Worm (Caenorhabditis elegans): ENCODE results near the gene lido-11.

Gene lido-11

ce11 chrII:2984383-2984782, 19.4 kb upstream of the lido-11 start:
- TF ChIP-seq ceh-63 (GFP tag; optimal IDR thresholded peaks at IDR 0.05) (no peak), ets-5 (GFP tag; IDR thresholded peaks at IDR 0.05) (no peak), mef-2 (tag; optimal IDR thresholded peaks at IDR 0.05) (no peak), elt-3 (tag; optimal IDR thresholded peaks at IDR 0.05) (no peak), aha-1 (tag; optimal IDR thresholded peaks at IDR 0.05) (no peak), dsc-1 (tag; optimal IDR thresholded peaks at IDR 0.05) (no peak), nhr-76 (tag; optimal IDR thresholded peaks at IDR 0.05) (no peak), sox-4 (tag; optimal IDR thresholded peaks at IDR 0.05) (no peak), nhr-47 (tag; optimal IDR thresholded peaks at IDR 0.05) (no peak), pag-3 (tag; optimal IDR thresholded peaks at IDR 0.05; ENCODE audit: borderline replicate concordance, insufficient read depth) (no peak), rnt-1 (tag; optimal IDR thresholded peaks at IDR 0.05) (no peak), elt-2 (tag; optimal IDR thresholded peaks at IDR 0.05) (no peak), nhr-11 (tag; optimal IDR thresholded peaks at IDR 0.05) (no peak), unc-98 (GFP tag; IDR thresholded peaks at IDR 0.05) (no peak), Y116A8C.19 (tag; optimal IDR thresholded peaks at IDR 0.05; ENCODE audit: borderline replicate concordance) (no peak), lir-3 (tag; optimal IDR thresholded peaks at IDR 0.05; ENCODE audit: poor library complexity) (no peak), nhr-90 (tag; optimal IDR thresholded peaks at IDR 0.05; ENCODE audit: poor library complexity) (no peak), hlh-4 (tag; optimal IDR thresholded peaks at IDR 0.05) (no peak), efl-3 (GFP tag; optimal IDR thresholded peaks at IDR 0.05) (no peak)

ce11 chrII:2985446-2985845, 18.3 kb upstream of the lido-11 start:
- TF ChIP-seq elt-2 (tag; optimal IDR thresholded peaks at IDR 0.05): no peak
- TF ChIP-seq grh-1 (GFP tag; IDR thresholded peaks at IDR 0.05): no peak

- TF ChIP-seq pag-3 (tag; optimal IDR thresholded peaks at IDR 0.05; ENCODE audit: borderline replicate concordance, insufficient read depth) (no peak), snpc-4 (tag; optimal IDR thresholded peaks at IDR 0.05) (peak; percentile 47)
These were observed 17.8 kb upstream of the lido-11 start for ce11 chrII:2985935-2986498.

ce11 chrII:2987122-2987556, 16.6 kb upstream of the lido-11 start:
- peak; percentile 2 for TF ChIP-seq snpc-4 (tag; optimal IDR thresholded peaks at IDR 0.05)
- TF ChIP-seq isw-1 (GFP tag; IDR thresholded peaks at IDR 0.05): no peak
- no peak for TF ChIP-seq lsy-2 (tag; optimal IDR thresholded peaks at IDR 0.05)

ce11 chrII:2987854-2988350, 15.9 kb upstream of the lido-11 start, which contains the start of gene lido-7:
lido-7 (plus strand) TSS chrII:2988300.
- TF ChIP-seq nhr-20 (tag; optimal IDR thresholded peaks at IDR 0.05) (peak; percentile 38), mep-1 (tag; optimal IDR thresholded peaks at IDR 0.05) (peak; percentile 6), lin-13 (GFP tag; optimal IDR thresholded peaks at IDR 0.05) (peak; percentile 28), unc-62 (GFP tag; optimal IDR thresholded peaks at IDR 0.05) (no peak), rnt-1 (tag; optimal IDR thresholded peaks at IDR 0.05) (peak; percentile 78), dpl-1 (GFP tag; optimal IDR thresholded peaks at IDR 0.05) (peak in 2 of 3 experiments; percentile 20 to 31), vab-15 (tag; optimal IDR thresholded peaks at IDR 0.05) (peak; percentile 6), mef-2 (tag; optimal IDR thresholded peaks at IDR 0.05) (no peak), lsy-2 (tag; optimal IDR thresholded peaks at IDR 0.05) (peak; percentile 31 to 56), nhr-19 (GFP tag; conservative IDR thresholded peaks at IDR 0.05) (peak; percentile 38; the same call in 1 of the 2 replicates), nhr-47 (tag; optimal IDR thresholded peaks at IDR 0.05) (peak; percentile 59), unc-86 (tag; optimal IDR thresholded peaks at IDR 0.05) (peak; percentile 15), fkh-8 (tag; optimal IDR thresholded peaks at IDR 0.05) (peak; percentile 11), ama-1 (optimal IDR thresholded peaks at IDR 0.05) (no peak), snu-23 (GFP tag; optimal IDR thresholded peaks at IDR 0.05) (peak; percentile 58), C04F5.9 (tag; optimal IDR thresholded peaks at IDR 0.05) (peak; percentile 7), lin-14 (GFP tag; optimal IDR thresholded peaks at IDR 0.05) (peak; percentile 83), nhr-28 (tag; optimal IDR thresholded peaks at IDR 0.05) (no peak), nhr-76 (tag; optimal IDR thresholded peaks at IDR 0.05) (no peak), nhr-85 (tag) (peak; percentile 74), nhr-11 (tag; optimal IDR thresholded peaks at IDR 0.05) (no peak), irx-1 (tag; optimal IDR thresholded peaks at IDR 0.05) (peak; percentile 28), grh-1 (GFP tag; IDR thresholded peaks at IDR 0.05) (0 out of 2 replicates have a peak, but pooled peaks have one; percentile 22), tbx-2 (tag; optimal IDR thresholded peaks at IDR 0.05) (peak; percentile 52), ceh-82 (tag; optimal IDR thresholded peaks at IDR 0.05) (peak in 1 of 3 experiments; percentile 35), mdl-1 (tag; optimal IDR thresholded peaks at IDR 0.05) (peak in 1 of 2 experiments; percentile 14), mab-9 (GFP tag; IDR thresholded peaks at IDR 0.05) (no peak)

Data from whole organism, L1 larva.